Worm (Caenorhabditis elegans): ENCODE data around the gene B0336.12.
A peak's percentile ranks its signal among the peaks of the same experiment; 100 is the strongest.

B0336.12 gene

DNA sequence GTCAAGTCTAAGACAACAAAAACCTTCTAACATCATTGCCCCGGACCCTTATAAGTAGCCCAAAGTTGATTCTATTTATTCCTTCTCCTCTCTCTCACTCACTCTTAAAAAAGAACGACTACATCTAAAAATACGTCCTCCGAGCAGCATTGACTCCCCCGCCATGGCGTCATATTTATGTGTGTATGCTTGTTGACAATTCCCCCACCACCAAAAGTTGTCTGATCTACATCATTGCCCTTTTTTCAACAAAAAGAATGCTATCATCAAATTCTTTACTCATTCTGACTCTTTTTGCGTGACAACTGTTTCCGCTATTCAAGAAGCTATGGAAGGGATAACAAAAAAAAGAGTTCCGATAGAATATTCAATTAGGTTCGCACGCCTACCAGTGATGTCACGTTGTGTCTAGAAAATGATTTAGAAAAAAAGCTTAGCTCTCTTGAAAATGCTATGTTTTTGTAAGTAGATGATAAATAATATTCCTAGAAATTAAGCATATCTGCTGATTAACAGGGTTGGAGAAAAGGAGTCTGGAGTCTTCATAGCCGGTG is 47.6 kb upstream of the B0336.12 start:
- TF ChIP-seq elt-3 (tag; optimal IDR thresholded peaks at IDR 0.05) (no peak), unc-62 (GFP tag; optimal IDR thresholded peaks at IDR 0.05) (no peak), nhr-12 (tag; optimal IDR thresholded peaks at IDR 0.05) (no peak), unc-55 (GFP tag; optimal IDR thresholded peaks at IDR 0.05) (peak; percentile 29), sem-4 (tag; optimal IDR thresholded peaks at IDR 0.05) (no peak), alr-1 (tag; optimal IDR thresholded peaks at IDR 0.05) (no peak), C34F6.9 (tag; optimal IDR thresholded peaks at IDR 0.05) (peak; percentile 19), skn-1 (tag; optimal IDR thresholded peaks at IDR 0.05) (no peak), R02D3.7 (tag; optimal IDR thresholded peaks at IDR 0.05) (no peak), lsy-2 (tag; optimal IDR thresholded peaks at IDR 0.05) (peak in 1 of 2 experiments; percentile 33), gmeb-1 (tag; optimal IDR thresholded peaks at IDR 0.05) (no peak), Y55F3AM.14 (GFP tag; optimal IDR thresholded peaks at IDR 0.05) (no peak), zag-1 (tag; optimal IDR thresholded peaks at IDR 0.05) (peak; percentile 5), ZK546.5 (tag; optimal IDR thresholded peaks at IDR 0.05) (no peak), nhr-21 (tag; optimal IDR thresholded peaks at IDR 0.05) (no peak), sma-9 (GFP tag; optimal IDR thresholded peaks at IDR 0.05) (peak; percentile 43), sma-9 (tag; optimal IDR thresholded peaks at IDR 0.05) (no peak), mdl-1 (tag; optimal IDR thresholded peaks at IDR 0.05) (peak in 1 of 2 experiments; percentile 30)

ce11 chrIII:5755204-5755603 is 45.3 kb upstream of the B0336.12 start, which contains the start of gene ida-1:
TSS of gene ida-1 (plus strand) at chrIII:5755539.
- peak; percentile 32 for TF ChIP-seq crh-2 (tag; optimal IDR thresholded peaks at IDR 0.05)
- TF ChIP-seq skn-1 (tag; optimal IDR thresholded peaks at IDR 0.05): no peak
- TF ChIP-seq egl-27 (tag; optimal IDR thresholded peaks at IDR 0.05): peak; percentile 14
- peak; percentile 47 for TF ChIP-seq zag-1 (tag; optimal IDR thresholded peaks at IDR 0.05)
- no peak for TF ChIP-seq mdl-1 (tag; optimal IDR thresholded peaks at IDR 0.05)
- no peak for TF ChIP-seq nhr-6 (tag; optimal IDR thresholded peaks at IDR 0.05)
- TF ChIP-seq lin-11 (tag; optimal IDR thresholded peaks at IDR 0.05): peak; percentile 8
- no peak for TF ChIP-seq mbf-1 (tag; optimal IDR thresholded peaks at IDR 0.05)
- TF ChIP-seq nhr-21 (tag; optimal IDR thresholded peaks at IDR 0.05): peak; percentile 18
- TF ChIP-seq nhr-11 (tag; optimal IDR thresholded peaks at IDR 0.05): no peak
- peak; percentile 6 to 64 for TF ChIP-seq lsy-2 (tag; optimal IDR thresholded peaks at IDR 0.05)
- peak; percentile 76 for TF ChIP-seq C34F6.9 (tag; optimal IDR thresholded peaks at IDR 0.05)
- peak; percentile 8 for TF ChIP-seq mab-5 (tag; optimal IDR thresholded peaks at IDR 0.05)
- peak; percentile 91 for TF ChIP-seq unc-55 (GFP tag; optimal IDR thresholded peaks at IDR 0.05)
- peak; percentile 37 for TF ChIP-seq nhr-129 (tag; optimal IDR thresholded peaks at IDR 0.05)

- TF ChIP-seq sem-4 (tag; optimal IDR thresholded peaks at IDR 0.05) (no peak), lin-13 (GFP tag; optimal IDR thresholded peaks at IDR 0.05) (no peak), nhr-77 (tag; optimal IDR thresholded peaks at IDR 0.05) (no peak), C34F6.9 (tag; optimal IDR thresholded peaks at IDR 0.05) (no peak), dmd-4 (tag; optimal IDR thresholded peaks at IDR 0.05) (no peak), sma-3 (GFP tag; optimal IDR thresholded peaks at IDR 0.05) (no peak), nhr-129 (tag; optimal IDR thresholded peaks at IDR 0.05) (no peak), nhr-23 (tag; optimal IDR thresholded peaks at IDR 0.05) (no peak), mdl-1 (tag; optimal IDR thresholded peaks at IDR 0.05) (no peak), lin-39 (tag; optimal IDR thresholded peaks at IDR 0.05) (no peak), crh-2 (tag; optimal IDR thresholded peaks at IDR 0.05) (no peak), ztf-11 (tag; optimal IDR thresholded peaks at IDR 0.05) (no peak), unc-39 (tag; optimal IDR thresholded peaks at IDR 0.05) (no peak), ZK546.5 (tag; optimal IDR thresholded peaks at IDR 0.05) (no peak), fos-1 (tag; optimal IDR thresholded peaks at IDR 0.05) (no peak), ama-1 (optimal IDR thresholded peaks at IDR 0.05) (no peak), nhr-237 (tag; optimal IDR thresholded peaks at IDR 0.05) (no peak)
These were observed 40.6 kb upstream of the B0336.12 start for ce11 chrIII:5750503-5750902.

DNA sequence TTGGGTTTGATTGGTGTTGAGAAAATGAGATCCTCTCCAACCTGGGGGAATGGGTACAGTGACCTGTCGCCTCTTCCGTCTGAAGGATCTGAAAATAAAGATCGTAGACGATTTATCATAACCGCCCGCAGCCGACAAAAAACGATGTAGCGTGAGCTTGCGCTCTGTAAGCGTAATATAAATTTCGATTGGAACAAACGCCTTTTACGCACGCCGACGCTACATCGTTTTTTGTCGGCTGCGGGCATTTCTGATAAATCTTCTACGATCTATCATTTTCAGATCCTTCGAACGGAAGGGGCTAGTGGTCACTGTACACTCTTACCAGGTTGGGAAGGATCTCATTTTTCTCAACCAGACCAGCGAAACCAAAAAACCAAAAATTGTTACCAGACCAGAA is 38.4 kb upstream of the B0336.12 start:
- TF ChIP-seq blmp-1 (tag; optimal IDR thresholded peaks at IDR 0.05; ENCODE audit: insufficient read depth) (no peak), dmd-4 (tag; optimal IDR thresholded peaks at IDR 0.05) (no peak), sma-9 (GFP tag; optimal IDR thresholded peaks at IDR 0.05) (no peak), sma-9 (tag; optimal IDR thresholded peaks at IDR 0.05) (no peak), snpc-4 (tag; optimal IDR thresholded peaks at IDR 0.05) (no peak), lin-39 (tag; optimal IDR thresholded peaks at IDR 0.05) (no peak), mbf-1 (tag; optimal IDR thresholded peaks at IDR 0.05) (no peak), nhr-25 (tag; optimal IDR thresholded peaks at IDR 0.05) (no peak), nhr-129 (tag; optimal IDR thresholded peaks at IDR 0.05) (no peak), unc-55 (GFP tag; optimal IDR thresholded peaks at IDR 0.05) (no peak), Y55F3AM.14 (GFP tag; optimal IDR thresholded peaks at IDR 0.05) (no peak), nhr-237 (tag; optimal IDR thresholded peaks at IDR 0.05) (no peak), nhr-12 (tag; optimal IDR thresholded peaks at IDR 0.05) (no peak), nhr-21 (tag; optimal IDR thresholded peaks at IDR 0.05) (no peak), lin-11 (tag; optimal IDR thresholded peaks at IDR 0.05) (no peak), unc-62 (GFP tag; optimal IDR thresholded peaks at IDR 0.05) (no peak), nhr-10 (tag; optimal IDR thresholded peaks at IDR 0.05) (no peak), nhr-77 (tag; optimal IDR thresholded peaks at IDR 0.05) (no peak), ztf-11 (tag; optimal IDR thresholded peaks at IDR 0.05) (no peak), nhr-11 (tag; optimal IDR thresholded peaks at IDR 0.05) (no peak), F13H6.1 (tag; optimal IDR thresholded peaks at IDR 0.05) (no peak)

Data from whole organism, L2 larva.